Worm (Caenorhabditis elegans): Measurements from ENCODE around the gene Y38F1A.7.
A peak's percentile ranks its signal among the peaks of the same experiment; 100 is the strongest.

Gene Y38F1A.7

DNA sequence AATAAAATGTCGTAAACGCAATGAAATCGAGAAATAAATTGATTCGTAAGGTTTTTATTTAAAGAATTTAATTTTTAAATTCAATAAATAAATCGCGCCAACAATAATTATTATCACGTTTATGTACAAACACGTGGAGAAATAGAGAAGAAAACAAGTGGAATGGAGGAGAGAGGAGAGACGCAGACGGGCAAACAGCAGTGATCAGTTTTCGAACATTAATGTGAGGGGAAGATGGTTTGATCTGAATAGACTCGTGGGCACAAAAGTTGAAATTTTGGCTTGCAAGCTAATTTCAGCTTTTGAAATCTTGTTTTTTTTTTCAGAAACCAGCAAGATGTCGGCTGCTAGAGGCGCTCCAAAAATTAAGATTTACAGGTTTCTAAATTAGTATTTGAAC, 1.4 kb downstream of the Y38F1A.7 start, which contains the start of gene hphd-1 (continued):
- TF ChIP-seq nhr-84 (tag; optimal IDR thresholded peaks at IDR 0.05) (no peak), nhr-71 (tag; optimal IDR thresholded peaks at IDR 0.05) (peak; percentile 90), tlp-1 (tag; optimal IDR thresholded peaks at IDR 0.05) (no peak), hpl-2 (GFP tag; optimal IDR thresholded peaks at IDR 0.05) (no peak), ceh-82 (tag; optimal IDR thresholded peaks at IDR 0.05) (no peak), mdl-1 (tag; optimal IDR thresholded peaks at IDR 0.05) (peak in 1 of 2 experiments; percentile 85), mep-1 (tag; optimal IDR thresholded peaks at IDR 0.05) (peak; percentile 53), nhr-19 (GFP tag; conservative IDR thresholded peaks at IDR 0.05) (peak; percentile 50), egl-27 (tag; optimal IDR thresholded peaks at IDR 0.05) (no peak), elt-2 (tag; optimal IDR thresholded peaks at IDR 0.05) (peak; percentile 51)

DNA sequence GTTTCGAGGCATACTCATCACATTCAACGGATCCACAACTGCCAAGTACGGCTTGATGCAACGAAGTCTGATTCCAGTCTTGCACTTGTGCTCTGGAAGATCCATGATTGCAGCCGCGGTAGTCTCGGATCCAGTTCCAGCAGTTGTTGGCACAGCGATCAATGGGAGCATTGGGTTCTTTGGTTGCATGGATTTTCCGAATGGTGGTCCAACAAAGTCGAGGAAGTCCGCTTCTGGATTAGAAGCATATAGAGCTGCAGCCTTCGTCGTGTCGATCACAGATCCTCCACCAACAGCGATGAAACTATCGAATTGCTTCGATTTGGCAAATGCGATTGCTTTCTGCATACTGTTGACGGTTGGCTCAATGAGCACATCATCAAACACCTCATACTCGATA, 2.3 kb downstream of the Y38F1A.7 start:
- TF ChIP-seq rnt-1 (tag; optimal IDR thresholded peaks at IDR 0.05) (no peak), ces-1 (GFP tag; optimal IDR thresholded peaks at IDR 0.05) (no peak), nhr-76 (tag; optimal IDR thresholded peaks at IDR 0.05) (no peak), F16B12.6 (tag; optimal IDR thresholded peaks at IDR 0.05) (no peak), ceh-88 (GFP tag; IDR thresholded peaks at IDR 0.05) (no peak), C34B4.2 (tag; optimal IDR thresholded peaks at IDR 0.05) (no peak), efl-1 (optimal IDR thresholded peaks at IDR 0.05) (no peak), efl-1 (GFP tag; optimal IDR thresholded peaks at IDR 0.05 in 1 of 2) (no peak), nhr-20 (tag; optimal IDR thresholded peaks at IDR 0.05) (no peak), mef-2 (tag; optimal IDR thresholded peaks at IDR 0.05) (no peak), vab-15 (tag; optimal IDR thresholded peaks at IDR 0.05) (no peak), fkh-8 (tag; optimal IDR thresholded peaks at IDR 0.05) (no peak), aly-2 (tag; optimal IDR thresholded peaks at IDR 0.05) (no peak), sup-37 (GFP tag; optimal IDR thresholded peaks at IDR 0.05) (no peak), lir-3 (tag; optimal IDR thresholded peaks at IDR 0.05; ENCODE audit: poor library complexity) (no peak), hlh-4 (tag; optimal IDR thresholded peaks at IDR 0.05) (no peak), aha-1 (tag; optimal IDR thresholded peaks at IDR 0.05) (no peak), unc-86 (tag; optimal IDR thresholded peaks at IDR 0.05) (no peak), nhr-71 (tag; optimal IDR thresholded peaks at IDR 0.05) (no peak), mdl-1 (tag; optimal IDR thresholded peaks at IDR 0.05) (no peak)

DNA sequence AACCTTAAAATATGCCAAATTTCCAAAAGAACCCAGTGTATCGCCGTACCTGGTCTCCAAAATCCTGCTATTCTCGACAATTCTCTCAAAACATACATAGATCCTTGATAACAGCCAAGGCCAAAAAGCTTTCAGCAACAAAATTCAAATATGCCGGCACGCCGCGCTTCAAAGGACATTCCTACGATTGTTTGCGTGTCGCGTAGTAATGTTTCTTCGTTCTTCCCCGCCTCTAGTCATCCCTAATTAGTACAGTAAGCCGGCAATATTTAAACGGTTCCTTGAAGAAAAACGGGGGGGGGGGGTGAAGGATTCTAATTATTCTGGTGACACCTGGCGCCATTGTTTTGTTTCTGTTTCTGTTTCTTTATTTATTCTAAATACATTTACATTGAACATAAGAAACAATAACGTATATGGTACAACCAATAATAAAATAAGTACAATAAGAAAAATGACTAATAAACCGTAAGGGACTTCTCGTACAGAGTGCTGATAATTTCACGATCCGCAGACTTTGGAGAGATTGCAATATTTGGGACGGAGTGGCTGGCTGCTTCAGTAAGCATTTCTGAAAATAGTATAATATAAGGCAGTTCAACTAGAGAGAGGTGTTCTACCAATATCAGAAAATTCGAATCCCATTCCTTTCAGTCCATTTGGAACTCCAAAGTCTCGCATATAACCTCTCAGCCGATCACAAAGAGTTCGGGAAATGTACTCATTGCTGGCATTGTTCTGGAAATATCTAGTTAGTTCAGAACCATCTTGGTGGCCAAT, 3.4 kb downstream of the Y38F1A.7 start:
- TF ChIP-seq sox-4 (tag; optimal IDR thresholded peaks at IDR 0.05) (no peak), nhr-90 (tag; optimal IDR thresholded peaks at IDR 0.05; ENCODE audit: poor library complexity) (peak; percentile 47), C34B4.2 (tag; optimal IDR thresholded peaks at IDR 0.05) (no peak), blmp-1 (tag; optimal IDR thresholded peaks at IDR 0.05) (no peak), fos-1 (tag; optimal IDR thresholded peaks at IDR 0.05) (no peak), unc-62 (GFP tag; optimal IDR thresholded peaks at IDR 0.05) (no peak), nhr-77 (tag; optimal IDR thresholded peaks at IDR 0.05) (no peak), elt-3 (tag; optimal IDR thresholded peaks at IDR 0.05) (no peak), tbx-2 (tag; optimal IDR thresholded peaks at IDR 0.05) (no peak), pax-3 (tag; optimal IDR thresholded peaks at IDR 0.05) (no peak), ama-1 (optimal IDR thresholded peaks at IDR 0.05) (peak; percentile 64), skn-1 (tag; optimal IDR thresholded peaks at IDR 0.05) (no peak), nhr-85 (tag) (peak; percentile 38), nhr-71 (tag; optimal IDR thresholded peaks at IDR 0.05) (peak; percentile 34), efl-1 (optimal IDR thresholded peaks at IDR 0.05) (no peak), efl-1 (GFP tag; optimal IDR thresholded peaks at IDR 0.05 in 1 of 2) (no peak), lin-14 (GFP tag; optimal IDR thresholded peaks at IDR 0.05) (no peak), dsc-1 (tag; optimal IDR thresholded peaks at IDR 0.05) (no peak), snu-23 (GFP tag; optimal IDR thresholded peaks at IDR 0.05) (peak; percentile 23), elt-2 (tag; optimal IDR thresholded peaks at IDR 0.05) (peak; percentile 68), xbp-1 (tag; optimal IDR thresholded peaks at IDR 0.05) (no peak), nhr-47 (tag; optimal IDR thresholded peaks at IDR 0.05) (no peak), snpc-4 (tag; optimal IDR thresholded peaks at IDR 0.05) (no peak), efl-3 (GFP tag; optimal IDR thresholded peaks at IDR 0.05) (no peak), jun-1 (tag; optimal IDR thresholded peaks at IDR 0.05) (no peak), nhr-76 (tag; optimal IDR thresholded peaks at IDR 0.05) (no peak)

Measured in whole organism, L1 larva.